Worm (Caenorhabditis elegans) whole organism, late embryonic: ENCODE data around the gene B0507.3.

Source experiments
- C08G9.2 ChIP-seq: sonication (generic microtip); optimal IDR thresholded peaks from 2 replicates; lab custom pipeline; 2016; ENCODE audit warnings: mild to moderate bottlenecking, missing genetic modification characterization, moderate library complexity, missing compliant biosample characterization
- ceh-34 ChIP-seq: sonication (generic microtip); optimal IDR thresholded peaks from 2 replicates; lab custom pipeline; 2016; ENCODE audit warnings: mild to moderate bottlenecking, missing genetic modification characterization, missing compliant biosample characterization
- ceh-6 ChIP-seq: fragments of 200-800 bp; sonication (Bioruptor generic); optimal IDR thresholded peaks from 2 replicates; lab custom pipeline; 2018; ENCODE audit warnings: mild to moderate bottlenecking, missing genetic modification characterization, missing compliant biosample characterization
- nfya-1 ChIP-seq: sonication (generic microtip); optimal IDR thresholded peaks from 2 replicates; lab custom pipeline; 2017; ENCODE audit warnings: missing genetic modification characterization, mild to moderate bottlenecking, missing compliant biosample characterization, antibody characterized with exemption, moderate library complexity
- pag-3 ChIP-seq: sonication (generic microtip); optimal IDR thresholded peaks from 2 replicates; lab custom pipeline; 2016; ENCODE audit warnings: missing compliant biosample characterization, missing genetic modification characterization, borderline replicate concordance
- pax-1 ChIP-seq: fragments of 150-350 bp; optimal IDR thresholded peaks from 2 replicates; lab custom pipeline; 2014; ENCODE audit warnings: missing biosample characterization, missing genetic modification characterization

- TF ChIP-seq ceh-6 (no peak), ceh-34 (tag; lab: Kevin White, UChicago) (no peak), pax-1 (tag; lab: Kevin White, UChicago) (no peak), C08G9.2 (tag; lab: Kevin White, UChicago) (no peak), nfya-1 (tag; lab: Kevin White, UChicago) (no peak), pag-3 (tag; lab: Kevin White, UChicago) (no peak)
These were observed 30.6 kb downstream of the B0507.3 start for ce11 chrV:8799293-8799812.
